Fruit fly (Drosophila melanogaster): ENCODE results near the gene DIP1.
A peak's percentile ranks its signal among the peaks of the same experiment; 100 is the strongest.

DIP1 gene

dm6 chrX:21593907-21594306 is 36.0 kb downstream of the DIP1 start:
- peak; percentile 65 for TF ChIP-seq CG9139 (GFP tag; optimal IDR thresholded peaks at IDR 0.05)
- peak; percentile 71 for TF ChIP-seq achi (GFP tag; optimal IDR thresholded peaks at IDR 0.05)
- peak; percentile 76 for TF ChIP-seq svp (GFP tag)
- peak; percentile 46 for TF ChIP-seq dsx (GFP tag; optimal IDR thresholded peaks at IDR 0.05; ENCODE audit: poor library complexity, severe bottlenecking)
- peak; percentile 51 for TF ChIP-seq Sox15 (GFP tag; optimal IDR thresholded peaks at IDR 0.05)
- TF ChIP-seq Sox102F (GFP tag; optimal IDR thresholded peaks at IDR 0.05): peak; percentile 72
- peak; percentile 87 for TF ChIP-seq Ets96B (tag; optimal IDR thresholded peaks at IDR 0.05)
- peak; percentile 80 for TF ChIP-seq CG32006 (GFP tag; optimal IDR thresholded peaks at IDR 0.05)
- peak; percentile 91 for TF ChIP-seq CG7368 (GFP tag; optimal IDR thresholded peaks at IDR 0.05)
- TF ChIP-seq CG15336 (GFP tag; IDR thresholded peaks at IDR 0.05): peak; percentile 90
- peak; percentile 76 for TF ChIP-seq pdm3 (GFP tag; optimal IDR thresholded peaks at IDR 0.05)
- TF ChIP-seq CG16779 (tag; optimal IDR thresholded peaks at IDR 0.05): peak; percentile 66
- TF ChIP-seq ss (GFP tag; optimal IDR thresholded peaks at IDR 0.05): peak; percentile 37 to 80
- TF ChIP-seq cyc (GFP tag; optimal IDR thresholded peaks at IDR 0.05): peak; percentile 94
- TF ChIP-seq spab (GFP tag; optimal IDR thresholded peaks at IDR 0.05): peak; percentile 76
- TF ChIP-seq CG1621 (tag; optimal IDR thresholded peaks at IDR 0.05): peak; percentile 70
- peak; percentile 45 for TF ChIP-seq fd59A (GFP tag; optimal IDR thresholded peaks at IDR 0.05)
- TF ChIP-seq CG8119 (GFP tag; IDR thresholded peaks at IDR 0.05): peak; percentile 65; the same call in 2 of the 3 replicates
- peak; percentile 77 for TF ChIP-seq CG6276 (GFP tag; optimal IDR thresholded peaks at IDR 0.05)
- peak; percentile 89 for TF ChIP-seq Met (GFP tag; optimal IDR thresholded peaks at IDR 0.05)
- TF ChIP-seq CG11294 (GFP tag; IDR thresholded peaks at IDR 0.05): peak; percentile 83
- TF ChIP-seq CG11762 (GFP tag; optimal IDR thresholded peaks at IDR 0.05; ENCODE audit: insufficient read depth): peak; percentile 79
- peak; percentile 54 for TF ChIP-seq lz (GFP tag; optimal IDR thresholded peaks at IDR 0.05)
- TF ChIP-seq fkh (GFP tag; optimal IDR thresholded peaks at IDR 0.05): peak; percentile 13
- TF ChIP-seq vri (GFP tag; optimal IDR thresholded peaks at IDR 0.05): no peak
- peak; percentile 73 for TF ChIP-seq CG34406 (GFP tag; optimal IDR thresholded peaks at IDR 0.05)
- peak; percentile 92 for TF ChIP-seq CG6163 (GFP tag; IDR thresholded peaks at IDR 0.05)
- peak; percentile 82 for TF ChIP-seq Hr4 (GFP tag; optimal IDR thresholded peaks at IDR 0.05)
- TF ChIP-seq CG6808 (GFP tag; optimal IDR thresholded peaks at IDR 0.05): peak; percentile 80
- no peak for TF ChIP-seq Hr38 (GFP tag; optimal IDR thresholded peaks at IDR 0.05)
- TF ChIP-seq Sox14 (GFP tag; optimal IDR thresholded peaks at IDR 0.05): peak; percentile 73
- peak; percentile 90 for TF ChIP-seq Eip78C (GFP tag)
- TF ChIP-seq Gug (GFP tag; IDR thresholded peaks at IDR 0.05): peak; percentile 89
- peak; percentile 47 for TF ChIP-seq Ets21C (GFP tag; optimal IDR thresholded peaks at IDR 0.05)
- TF ChIP-seq Smox (GFP tag; optimal IDR thresholded peaks at IDR 0.05): peak; percentile 61
- TF ChIP-seq dac (GFP tag; optimal IDR thresholded peaks at IDR 0.05): peak; percentile 72
- TF ChIP-seq acj6 (GFP tag; optimal IDR thresholded peaks at IDR 0.05): peak; percentile 67
- peak; percentile 84 for TF ChIP-seq CG10669 (GFP tag; optimal IDR thresholded peaks at IDR 0.05)
- TF ChIP-seq CG3032 (tag; optimal IDR thresholded peaks at IDR 0.05): peak; percentile 86
- TF ChIP-seq Eip75B (GFP tag; optimal IDR thresholded peaks at IDR 0.05): peak; percentile 92
- peak; percentile 59 for TF ChIP-seq Lpt (GFP tag; optimal IDR thresholded peaks at IDR 0.05)
- TF ChIP-seq CG10631 (GFP tag; optimal IDR thresholded peaks at IDR 0.05): peak; percentile 82
- peak; percentile 72 for TF ChIP-seq CG31627 (GFP tag; optimal IDR thresholded peaks at IDR 0.05)
- peak; percentile 66 for TF ChIP-seq CG4318 (GFP tag; optimal IDR thresholded peaks at IDR 0.05)
- peak; percentile 63 for TF ChIP-seq Eip93F (GFP tag; optimal IDR thresholded peaks at IDR 0.05)
- TF ChIP-seq CG3919 (GFP tag; optimal IDR thresholded peaks at IDR 0.05): peak; percentile 93
- TF ChIP-seq CG8319 (GFP tag; optimal IDR thresholded peaks at IDR 0.05): peak; percentile 83
- peak; percentile 78 for TF ChIP-seq OdsH (GFP tag; optimal IDR thresholded peaks at IDR 0.05)
- TF ChIP-seq CG8632 (GFP tag; optimal IDR thresholded peaks at IDR 0.05): peak; percentile 55
- TF ChIP-seq Blimp-1 (GFP tag; optimal IDR thresholded peaks at IDR 0.05): peak; percentile 53
- TF ChIP-seq fd85E (GFP tag; optimal IDR thresholded peaks at IDR 0.05): peak; percentile 67
- TF ChIP-seq net (GFP tag; optimal IDR thresholded peaks at IDR 0.05): peak; percentile 71

All from whole organism, prepupa.